Worm (Caenorhabditis elegans) whole organism, L3 larva: ENCODE data around the gene ZK892.6.

ENCODE experiments used
- ceh-9 ChIP-seq: sonication (generic microtip); optimal IDR thresholded peaks from 2 replicates; lab custom pipeline; 2018; ENCODE audit warnings: missing biosample characterization, missing genetic modification characterization
- lin-15B ChIP-seq: fragments of 150-350 bp; optimal IDR thresholded peaks from 2 replicates; lab custom pipeline; 2014; ENCODE audit warnings: missing biosample characterization, missing genetic modification characterization
- lin-39 ChIP-seq: fragments of 150-350 bp; optimal IDR thresholded peaks from 2 replicates; lab custom pipeline; 2018; ENCODE audit warnings: missing biosample characterization, missing genetic modification reagents, missing genetic modification characterization
- mdl-1 ChIP-seq: fragments of 150-350 bp; optimal IDR thresholded peaks from 2 replicates; lab custom pipeline; 2014; ENCODE audit warnings: missing biosample characterization, missing genetic modification characterization
- nhr-237 ChIP-seq: fragments of 150-350 bp; optimal IDR thresholded peaks from 2 replicates; lab custom pipeline; 2014; ENCODE audit warnings: missing biosample characterization, missing genetic modification characterization
- nhr-76 ChIP-seq: fragments of 150-350 bp; sonication (generic microtip); optimal IDR thresholded peaks from 5 replicates; lab custom pipeline; 2014; ENCODE audit warnings: missing biosample characterization, missing genetic modification characterization
- skn-1 ChIP-seq: fragments of 150-350 bp; optimal IDR thresholded peaks from 2 replicates; lab custom pipeline; 2014; ENCODE audit warnings: missing biosample characterization, missing genetic modification characterization
- snpc-4 ChIP-seq: fragments of 150-350 bp; optimal IDR thresholded peaks from 2 replicates; lab custom pipeline; 2014; ENCODE audit warnings: missing biosample characterization, missing genetic modification characterization
- tbx-2 ChIP-seq: sonication (generic microtip); optimal IDR thresholded peaks from 2 replicates; lab custom pipeline; 2016; ENCODE audit warnings: mild to moderate bottlenecking, missing genetic modification characterization, missing compliant biosample characterization
- unc-62 ChIP-seq: fragments of 150-350 bp; sonication (generic microtip); optimal IDR thresholded peaks from 4 replicates; lab custom pipeline; 2014; ENCODE audit warnings: missing biosample characterization, missing genetic modification reagents, missing genetic modification characterization

ce11 chrII:9981760-9982159 lies 1.8 kb upstream of the ZK892.6 start, which contains the start of gene sdz-38:
- TF ChIP-seq ceh-9 (tag; lab: Kevin White, UChicago), result no peak
- no peak for TF ChIP-seq lin-15B (tag; lab: Kevin White, UChicago)
- TF ChIP-seq skn-1 (tag; lab: Kevin White, UChicago), result no peak
- no peak for TF ChIP-seq nhr-76 (tag; lab: Kevin White, UChicago)
- TF ChIP-seq unc-62, result no peak
- no peak for TF ChIP-seq lin-39 (tag; lab: Kevin White, UChicago)
- no peak for TF ChIP-seq nhr-237 (tag; lab: Kevin White, UChicago)
- TF ChIP-seq snpc-4 (tag; lab: Kevin White, UChicago), result no peak
- TF ChIP-seq mdl-1 (tag; lab: Kevin White, UChicago), result no peak
- no peak for TF ChIP-seq tbx-2 (tag; lab: Kevin White, UChicago)
